Worm (Caenorhabditis elegans) whole organism, L4/young adult: ENCODE data around the gene T04C10.3.
A peak's percentile ranks its signal among the peaks of the same experiment; 100 is the strongest.

ENCODE experiments used
- W03F9.2 ChIP-seq: fragments of 150-350 bp; optimal IDR thresholded peaks from 2 replicates; lab custom pipeline; 2014; ENCODE audit warnings: missing biosample characterization, missing genetic modification characterization
- dao-5 ChIP-seq: sonication (generic microtip); optimal IDR thresholded peaks from 2 replicates; lab custom pipeline; 2016; ENCODE audit warnings: missing genotype, missing genetic modification characterization, moderate library complexity, missing compliant biosample characterization
- him-1 ChIP-seq: sonication (generic microtip); optimal IDR thresholded peaks from 2 replicates; lab custom pipeline; 2016; ENCODE audit warnings: missing genotype, missing genetic modification reagents, missing genetic modification characterization, missing compliant biosample characterization

T04C10.3 gene

DNA sequence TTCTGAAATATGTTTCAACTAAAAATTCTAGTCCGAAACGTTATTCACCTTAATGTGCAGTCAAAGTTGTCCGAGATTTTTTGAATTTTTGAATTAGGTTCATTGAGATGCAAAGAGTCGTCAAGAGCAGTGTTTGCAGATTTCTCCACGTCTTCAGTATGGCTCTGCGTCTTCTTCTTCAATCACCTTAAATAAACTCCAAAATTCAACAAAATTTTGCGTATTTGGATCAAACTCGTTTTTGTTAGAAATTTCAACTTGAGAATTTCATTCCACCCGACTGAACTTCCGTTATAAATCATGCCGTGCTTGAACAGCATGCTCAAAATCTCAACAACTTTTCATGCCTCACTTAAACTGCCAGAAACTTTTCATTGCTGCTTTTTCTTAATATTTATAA lies at the start of gene T04C10.3:
T04C10.3 (plus strand) TSS at position 301 of the 400 bp plus-strand sequence.
- no peak for TF ChIP-seq W03F9.2 (tag; lab: Kevin White, UChicago)
- no peak for TF ChIP-seq him-1
- no peak for TF ChIP-seq dao-5

DNA sequence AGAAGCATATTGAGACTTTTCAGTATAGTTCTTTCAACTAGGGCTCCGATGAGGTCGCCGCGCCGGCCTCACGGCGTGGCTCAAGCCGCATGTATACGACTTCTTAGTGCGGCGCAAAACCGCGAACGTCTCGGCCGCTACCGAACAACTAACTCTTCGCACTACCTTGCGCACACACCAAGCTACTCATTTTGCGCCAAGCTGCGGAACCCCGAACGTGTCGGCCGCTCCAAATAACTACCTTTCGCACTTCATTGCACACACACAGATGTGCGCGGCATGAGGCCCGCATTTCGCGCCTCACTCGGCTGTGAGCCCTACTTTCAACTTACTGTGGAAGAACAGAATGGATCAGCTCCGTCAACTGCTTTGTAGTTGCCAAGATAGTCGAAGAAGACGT lies 44.3 kb upstream of the T04C10.3 start:
- TF ChIP-seq W03F9.2 (tag; lab: Kevin White, UChicago) (no peak), him-1 (no peak), dao-5 (no peak)

DNA sequence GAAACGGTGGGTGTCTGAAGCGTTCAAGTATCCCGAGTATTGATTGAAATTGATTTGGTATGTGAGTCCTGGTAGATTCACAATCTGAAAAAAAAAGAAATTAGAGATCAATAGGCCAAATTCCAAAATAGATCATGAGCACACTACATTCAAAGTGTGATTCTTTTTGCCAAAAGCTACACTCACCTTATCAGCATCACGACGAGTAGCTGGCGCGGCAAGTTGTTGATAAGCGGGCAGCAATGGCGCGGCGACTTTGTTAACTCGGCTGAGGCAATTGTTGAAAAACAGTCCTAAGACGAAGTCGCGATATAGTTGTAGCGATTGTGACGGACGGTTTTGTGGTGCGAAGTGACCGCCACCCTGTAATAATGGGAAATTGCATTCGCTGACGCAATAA lies 43.2 kb upstream of the T04C10.3 start:
- TF ChIP-seq him-1 (no peak), W03F9.2 (tag; lab: Kevin White, UChicago) (no peak), dao-5 (no peak)

DNA sequence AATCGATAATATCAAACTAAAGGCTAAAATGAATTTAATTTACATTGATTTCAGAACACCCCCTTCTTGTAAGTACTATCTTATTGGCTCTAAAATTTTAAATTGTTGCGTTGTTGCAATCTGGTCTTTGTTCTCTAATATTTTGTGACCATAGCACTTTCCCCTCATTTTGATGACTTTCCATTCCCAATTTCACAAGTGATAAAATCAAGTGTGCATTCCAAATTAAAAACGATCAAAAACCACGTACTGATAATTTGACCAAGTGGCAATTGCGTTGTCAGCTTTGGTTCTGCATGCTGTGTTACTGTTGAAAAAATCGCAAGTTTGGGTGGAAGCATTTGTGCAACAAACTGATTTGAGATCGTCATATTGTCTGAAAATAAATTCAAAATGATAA lies 41.8 kb upstream of the T04C10.3 start:
- TF ChIP-seq W03F9.2 (tag; lab: Kevin White, UChicago) (no peak), him-1 (no peak), dao-5 (no peak)

DNA sequence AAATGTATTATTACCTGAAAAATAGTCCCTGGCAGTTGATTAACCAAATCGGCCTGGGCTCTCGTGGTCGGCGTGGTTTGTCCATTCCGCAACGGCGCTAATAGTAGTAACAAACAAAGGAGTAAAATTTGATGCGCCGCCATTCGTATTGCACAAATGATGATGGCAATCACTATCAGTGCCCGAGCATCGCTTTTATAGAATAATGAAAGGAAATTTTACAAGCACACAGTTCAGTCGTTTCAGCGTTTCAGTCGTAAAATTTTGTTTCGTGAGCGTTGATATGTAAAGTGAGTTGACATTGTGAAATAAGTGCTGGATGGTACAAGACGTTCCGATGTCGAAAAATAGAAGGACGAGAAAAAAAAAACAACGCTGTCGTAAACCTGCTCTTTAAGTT lies 40.5 kb upstream of the T04C10.3 start, which contains the start of gene Y16B4A.2:
Y16B4A.2 (minus strand) TSS at position 170 of the 400 bp plus-strand sequence.
- no peak for TF ChIP-seq him-1
- no peak for TF ChIP-seq dao-5
- TF ChIP-seq W03F9.2 (tag; lab: Kevin White, UChicago), result no peak

DNA sequence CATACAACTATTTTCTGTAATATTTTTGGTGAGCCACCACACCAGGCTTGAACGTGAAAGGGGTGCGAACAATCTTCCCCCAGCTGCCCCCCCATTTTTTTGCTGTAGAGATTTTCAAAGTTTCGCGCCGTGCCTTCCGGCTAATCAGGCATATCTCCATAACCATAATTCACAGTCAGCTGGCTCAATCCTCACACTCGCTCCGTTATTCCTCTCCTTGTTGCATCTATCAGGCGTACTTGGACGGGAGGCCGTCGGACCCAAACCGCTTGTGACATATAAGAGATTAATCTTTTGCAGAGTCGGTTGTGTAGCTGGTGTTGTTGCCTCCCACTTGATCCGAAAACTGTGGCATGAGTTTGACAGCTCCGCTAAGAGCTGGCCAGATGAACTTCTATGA lies 38.9 kb upstream of the T04C10.3 start, which contains the start of gene unc-3:
unc-3 (plus strand) TSS at position 301 of the 400 bp plus-strand sequence.
- TF ChIP-seq dao-5 (no peak), W03F9.2 (tag; lab: Kevin White, UChicago) (no peak), him-1 (no peak)

DNA sequence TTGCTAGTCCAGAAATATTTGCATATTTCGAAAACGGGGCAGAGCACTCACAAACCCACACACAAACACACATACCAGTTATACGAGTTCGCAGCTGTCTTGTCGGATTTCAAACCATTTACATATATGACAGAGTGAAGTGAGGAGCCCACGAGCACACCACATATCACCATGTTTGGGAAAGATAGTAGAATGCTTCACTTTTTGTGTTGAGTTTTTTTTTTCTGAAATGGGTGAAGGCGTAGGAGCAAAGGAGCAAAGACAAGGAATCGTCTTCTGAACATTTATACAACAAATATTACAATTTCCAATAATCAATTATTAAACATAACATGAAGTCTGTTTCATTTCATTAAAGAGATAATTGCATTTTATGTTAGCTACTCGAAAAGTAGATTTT lies 36.9 kb upstream of the T04C10.3 start:
- TF ChIP-seq him-1, result no peak
- no peak for TF ChIP-seq W03F9.2 (tag; lab: Kevin White, UChicago)
- no peak for TF ChIP-seq dao-5

DNA sequence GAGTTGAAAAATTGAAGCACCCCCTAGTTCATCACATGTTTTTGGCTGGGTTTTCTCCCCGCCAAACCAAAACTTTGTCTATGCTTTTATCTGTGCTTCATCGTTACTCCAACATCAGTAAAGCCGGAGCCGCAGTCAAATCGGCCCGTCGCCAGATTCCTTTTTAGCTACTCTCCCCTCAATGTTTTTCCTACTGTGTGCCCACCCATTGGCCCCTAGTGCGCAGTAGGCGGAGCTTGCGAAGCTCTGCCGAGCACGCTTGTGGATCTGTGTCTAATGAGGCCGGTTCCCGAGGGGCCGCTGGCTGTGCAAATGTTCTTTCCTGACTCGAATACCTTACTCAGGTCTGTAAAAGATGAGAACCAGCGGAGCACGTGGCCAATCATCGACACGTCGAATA lies 35.8 kb upstream of the T04C10.3 start:
- no peak for TF ChIP-seq dao-5
- TF ChIP-seq him-1, result no peak
- TF ChIP-seq W03F9.2 (tag; lab: Kevin White, UChicago), result no peak

DNA sequence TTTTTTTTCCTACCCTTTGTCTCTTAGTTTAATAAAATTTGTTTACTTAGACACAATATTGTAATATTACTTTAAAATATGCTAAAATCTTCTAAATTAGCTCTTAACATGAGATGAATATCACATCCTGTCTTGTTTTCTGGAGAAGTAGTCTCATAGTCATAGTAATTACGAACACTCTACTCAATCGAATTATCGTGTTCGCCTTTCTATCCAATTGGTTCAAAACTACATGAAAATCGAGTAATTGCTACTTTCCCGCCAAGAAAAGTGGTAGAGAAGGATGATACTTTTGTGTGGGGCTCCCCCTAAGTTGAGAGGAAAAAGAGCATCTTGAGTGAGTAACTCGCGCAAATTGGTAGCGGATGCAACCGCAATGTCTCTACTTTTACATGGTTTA lies 34.0 kb upstream of the T04C10.3 start:
- no peak for TF ChIP-seq dao-5
- TF ChIP-seq W03F9.2 (tag; lab: Kevin White, UChicago), result no peak
- no peak for TF ChIP-seq him-1

DNA sequence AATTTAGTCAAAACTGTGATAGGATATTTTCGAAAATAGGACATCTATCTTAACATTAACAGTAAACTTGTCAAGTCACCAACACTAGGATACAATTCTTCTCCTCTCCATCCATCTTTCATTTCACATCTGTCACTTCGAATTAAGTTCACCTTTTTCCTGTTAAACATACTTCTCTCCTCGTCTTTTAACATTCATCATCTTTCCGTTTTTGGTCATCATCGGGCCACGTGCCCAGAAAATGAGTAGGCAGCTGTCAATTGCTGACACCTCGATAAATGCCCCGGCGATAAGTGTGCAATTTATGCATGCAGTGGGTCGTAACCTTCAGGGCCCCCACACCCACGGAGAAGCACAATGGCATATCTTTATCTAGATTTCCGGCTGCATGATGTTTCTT lies 32.0 kb upstream of the T04C10.3 start:
- TF ChIP-seq him-1 (no peak), W03F9.2 (tag; lab: Kevin White, UChicago) (no peak), dao-5 (no peak)

DNA sequence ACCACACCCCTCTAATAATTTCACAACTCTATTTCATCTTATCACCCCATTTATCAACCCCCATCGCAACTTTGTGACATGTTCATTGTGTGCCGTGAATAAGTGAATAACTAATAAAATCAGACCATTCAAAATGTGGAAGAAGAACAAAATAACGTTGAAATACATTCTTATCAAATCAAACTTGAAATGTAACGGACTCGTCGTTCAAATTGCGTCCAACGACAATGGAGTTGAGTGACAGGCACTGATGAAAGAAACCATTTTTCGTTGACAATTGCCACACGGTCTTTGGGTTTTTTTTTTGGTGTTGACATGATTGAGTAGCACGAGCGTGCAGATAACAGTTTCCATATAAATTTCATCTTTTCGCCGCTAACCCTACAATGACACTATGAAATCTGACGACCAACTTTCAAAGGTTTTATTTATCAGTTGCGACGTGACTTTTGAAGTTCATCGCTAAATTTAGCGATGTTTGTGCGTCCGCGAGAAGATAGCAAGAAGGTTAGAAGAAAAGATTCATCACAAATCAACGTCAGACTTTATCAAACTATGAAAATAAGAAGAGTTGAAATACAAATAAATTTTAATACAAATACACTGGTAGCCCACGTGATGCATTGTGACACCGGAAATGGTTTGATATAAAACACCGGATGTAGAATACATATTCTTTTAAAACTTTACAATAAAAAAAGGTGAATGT lies 28.6 kb upstream of the T04C10.3 start:
- TF ChIP-seq W03F9.2 (tag; lab: Kevin White, UChicago), result peak; percentile 32
- TF ChIP-seq him-1, result no peak

DNA sequence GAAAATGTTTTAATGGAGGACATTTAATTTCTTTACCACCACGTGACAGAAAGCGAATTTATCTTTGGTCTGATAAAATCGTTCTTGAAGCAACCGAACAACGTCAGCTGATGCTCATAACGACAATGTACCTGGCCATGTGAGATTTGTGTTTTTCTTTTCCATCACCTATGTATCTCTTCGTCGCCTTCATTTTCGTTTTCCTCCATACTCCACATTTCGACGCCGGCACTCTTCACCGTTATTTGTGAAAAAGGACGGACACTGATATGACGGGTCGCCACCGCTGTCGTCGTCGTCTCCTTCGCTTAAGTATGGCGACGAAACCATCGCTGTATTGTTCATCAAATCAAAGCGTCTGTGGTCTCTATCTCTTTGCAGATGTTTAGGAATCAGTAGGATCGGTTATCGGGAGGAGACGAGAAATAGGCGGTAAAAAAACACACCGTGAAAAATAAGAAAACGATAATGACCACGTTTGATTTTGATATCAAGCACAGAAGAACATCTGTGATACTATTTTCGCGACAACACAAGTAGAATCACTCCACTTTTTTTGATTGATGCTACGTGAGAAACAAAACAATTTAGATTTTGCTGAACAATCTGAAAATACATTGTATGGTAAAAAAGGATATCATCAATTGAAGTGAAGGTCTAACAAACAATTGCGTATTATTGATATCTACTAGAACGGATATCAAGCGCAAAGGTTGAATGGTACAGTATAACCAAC lies 25.2 kb upstream of the T04C10.3 start:
- TF ChIP-seq him-1 (no peak), dao-5 (no peak), W03F9.2 (tag; lab: Kevin White, UChicago) (no peak)

DNA sequence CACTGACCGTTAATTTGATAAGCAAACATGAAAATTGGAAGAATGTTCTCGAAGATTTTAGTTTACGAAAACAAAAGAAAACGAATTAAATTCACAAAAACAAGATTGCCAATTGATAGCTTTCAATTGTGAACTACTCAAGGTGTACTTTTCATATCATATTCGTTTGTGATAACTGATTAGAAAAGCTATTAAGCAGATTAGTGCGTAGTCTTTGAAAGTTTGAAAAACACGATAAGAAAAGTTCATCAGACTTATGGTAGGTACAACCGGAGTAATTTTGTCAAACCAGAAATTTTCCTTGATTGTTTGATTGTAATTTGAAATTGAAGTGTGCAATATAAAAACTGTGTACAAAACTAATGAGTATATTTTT lies 24.6 kb upstream of the T04C10.3 start:
- TF ChIP-seq him-1 (no peak), W03F9.2 (tag; lab: Kevin White, UChicago) (no peak), dao-5 (no peak)

DNA sequence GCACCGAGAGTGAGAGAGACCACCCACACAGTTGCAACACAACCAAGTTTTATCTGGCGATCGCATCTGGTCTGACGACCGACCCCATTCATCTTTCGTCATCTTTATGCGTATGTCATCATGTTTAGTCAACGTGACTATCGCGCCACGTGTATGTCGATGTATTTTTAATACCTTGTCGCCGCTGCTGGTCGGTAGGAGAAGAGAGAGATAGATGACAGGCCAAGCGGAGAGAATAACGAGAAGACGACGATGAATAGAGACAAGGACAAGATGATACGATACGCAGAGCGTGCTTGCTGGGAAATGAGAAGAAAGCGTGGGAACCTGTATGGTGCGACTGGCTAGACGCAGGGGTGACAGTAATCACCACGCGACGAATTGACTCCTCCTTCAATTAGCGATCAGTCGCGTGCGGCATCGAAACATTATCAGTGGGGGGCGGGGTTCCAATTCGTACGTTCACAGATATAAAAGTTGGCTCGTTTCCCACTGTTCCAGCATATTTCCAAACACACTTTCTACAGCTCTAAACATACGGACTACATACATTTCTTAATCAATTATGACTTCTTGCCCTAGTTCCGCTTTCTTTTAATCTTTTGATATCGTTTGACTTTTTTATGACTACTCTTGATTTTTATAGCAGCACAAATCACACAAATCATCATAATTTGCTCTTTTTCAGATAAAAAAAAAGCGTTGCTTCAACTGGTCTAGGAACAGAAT lies 21.7 kb upstream of the T04C10.3 start, which contains the start of gene tatn-1:
tatn-1 (plus strand) TSS at position 689 of the 729 bp plus-strand sequence.
- TF ChIP-seq W03F9.2 (tag; lab: Kevin White, UChicago) (peak; percentile 4), dao-5 (peak; percentile 38), him-1 (no peak)
